Fruit fly (Drosophila melanogaster): ENCODE measurements around the gene CG46460.

Gene CG46460

dm6 chr3L:4225647-4226470, 1.2 kb downstream of the CG46460 start:
- TF ChIP-seq CG33017 (tag; optimal IDR thresholded peaks at IDR 0.05) (no peak), CG11617 (GFP tag; optimal IDR thresholded peaks at IDR 0.05) (no peak), CG7101 (tag; optimal IDR thresholded peaks at IDR 0.05) (no peak), cnc (optimal IDR thresholded peaks at IDR 0.05) (peak; percentile 79 to 89), toe (GFP tag; optimal IDR thresholded peaks at IDR 0.05) (no peak), Clk (GFP tag; optimal IDR thresholded peaks at IDR 0.05) (no peak), Hr96 (GFP tag; optimal IDR thresholded peaks at IDR 0.05) (no peak), CG12768 (GFP tag; optimal IDR thresholded peaks at IDR 0.05) (peak; percentile 25), Crg-1 (GFP tag; optimal IDR thresholded peaks at IDR 0.05) (no peak), tj (GFP tag; optimal IDR thresholded peaks at IDR 0.05) (peak; percentile 9), CG1620 (GFP tag; optimal IDR thresholded peaks at IDR 0.05) (no peak), CG5204 (GFP tag; optimal IDR thresholded peaks at IDR 0.05) (no peak), CG14711 (tag; optimal IDR thresholded peaks at IDR 0.05) (no peak), kay (GFP tag; ENCODE audit: borderline replicate concordance) (peak; percentile 44), Mnt (GFP tag; optimal IDR thresholded peaks at IDR 0.05) (no peak), bab1 (GFP tag; optimal IDR thresholded peaks at IDR 0.05) (no peak), CG7045 (GFP tag; optimal IDR thresholded peaks at IDR 0.05) (no peak), ovo (GFP tag; optimal IDR thresholded peaks at IDR 0.05) (no peak), cic (GFP tag; optimal IDR thresholded peaks at IDR 0.05) (peak; percentile 74), pad (GFP tag; optimal IDR thresholded peaks at IDR 0.05) (no peak)

- no peak for TF ChIP-seq CG33017 (tag; optimal IDR thresholded peaks at IDR 0.05)
Observed at dm6 chr3L:4221792-4222191, 5.3 kb downstream of the CG46460 start.

- TF ChIP-seq Crg-1 (GFP tag; optimal IDR thresholded peaks at IDR 0.05) (no peak), bab1 (GFP tag; optimal IDR thresholded peaks at IDR 0.05) (no peak), Clk (GFP tag; optimal IDR thresholded peaks at IDR 0.05) (no peak), CG7101 (tag; optimal IDR thresholded peaks at IDR 0.05) (peak; percentile 10), CG1620 (GFP tag; optimal IDR thresholded peaks at IDR 0.05) (no peak), tj (GFP tag; optimal IDR thresholded peaks at IDR 0.05) (peak; percentile 84), kay (GFP tag; ENCODE audit: borderline replicate concordance) (no peak), pad (GFP tag; optimal IDR thresholded peaks at IDR 0.05) (peak; percentile 54), CG7045 (GFP tag; optimal IDR thresholded peaks at IDR 0.05) (peak; percentile 50), CG12768 (GFP tag; optimal IDR thresholded peaks at IDR 0.05) (peak; percentile 82), cic (GFP tag; optimal IDR thresholded peaks at IDR 0.05) (peak; percentile 99), CG33017 (tag; optimal IDR thresholded peaks at IDR 0.05) (peak; percentile 59), CG14711 (tag; optimal IDR thresholded peaks at IDR 0.05) (peak; percentile 6), CG5204 (GFP tag; optimal IDR thresholded peaks at IDR 0.05) (no peak), cnc (optimal IDR thresholded peaks at IDR 0.05) (no peak), CG11617 (GFP tag; optimal IDR thresholded peaks at IDR 0.05) (no peak), Mnt (GFP tag; optimal IDR thresholded peaks at IDR 0.05) (peak; percentile 83), Hr96 (GFP tag; optimal IDR thresholded peaks at IDR 0.05) (no peak)
Observed at dm6 chr3L:4221226-4221770, 5.8 kb downstream of the CG46460 start.

- no peak for TF ChIP-seq Crg-1 (GFP tag; optimal IDR thresholded peaks at IDR 0.05)
- peak; percentile 71 for TF ChIP-seq tj (GFP tag; optimal IDR thresholded peaks at IDR 0.05)
- TF ChIP-seq cnc (optimal IDR thresholded peaks at IDR 0.05): no peak
- TF ChIP-seq Hr96 (GFP tag; optimal IDR thresholded peaks at IDR 0.05): no peak
- no peak for TF ChIP-seq Clk (GFP tag; optimal IDR thresholded peaks at IDR 0.05)
- TF ChIP-seq toe (GFP tag; optimal IDR thresholded peaks at IDR 0.05): no peak
- no peak for TF ChIP-seq bab1 (GFP tag; optimal IDR thresholded peaks at IDR 0.05)
Observed at dm6 chr3L:4220679-4221078, 6.4 kb downstream of the CG46460 start.

dm6 chr3L:4219291-4220228, 7.5 kb downstream of the CG46460 start:
- TF ChIP-seq Crg-1 (GFP tag; optimal IDR thresholded peaks at IDR 0.05) (no peak), CG5204 (GFP tag; optimal IDR thresholded peaks at IDR 0.05) (no peak), CG7101 (tag; optimal IDR thresholded peaks at IDR 0.05) (no peak), CG7045 (GFP tag; optimal IDR thresholded peaks at IDR 0.05) (no peak), cic (GFP tag; optimal IDR thresholded peaks at IDR 0.05) (peak; percentile 59), ovo (GFP tag; optimal IDR thresholded peaks at IDR 0.05) (no peak), CG12768 (GFP tag; optimal IDR thresholded peaks at IDR 0.05) (peak; percentile 23), kay (GFP tag; ENCODE audit: borderline replicate concordance) (peak; percentile 73), Clk (GFP tag; optimal IDR thresholded peaks at IDR 0.05) (no peak), CG14711 (tag; optimal IDR thresholded peaks at IDR 0.05) (no peak), bab1 (GFP tag; optimal IDR thresholded peaks at IDR 0.05) (no peak), CG1620 (GFP tag; optimal IDR thresholded peaks at IDR 0.05) (no peak), Hr96 (GFP tag; optimal IDR thresholded peaks at IDR 0.05) (no peak), CG11617 (GFP tag; optimal IDR thresholded peaks at IDR 0.05) (no peak), toe (GFP tag; optimal IDR thresholded peaks at IDR 0.05) (no peak), CG33017 (tag; optimal IDR thresholded peaks at IDR 0.05) (peak; percentile 8), Mnt (GFP tag; optimal IDR thresholded peaks at IDR 0.05) (no peak), cnc (optimal IDR thresholded peaks at IDR 0.05) (peak in 1 of 2 experiments; percentile 47), tj (GFP tag; optimal IDR thresholded peaks at IDR 0.05) (no peak), pad (GFP tag; optimal IDR thresholded peaks at IDR 0.05) (no peak)
